Fruit fly (Drosophila melanogaster): Measurements from ENCODE around the gene scrt.

DNA sequence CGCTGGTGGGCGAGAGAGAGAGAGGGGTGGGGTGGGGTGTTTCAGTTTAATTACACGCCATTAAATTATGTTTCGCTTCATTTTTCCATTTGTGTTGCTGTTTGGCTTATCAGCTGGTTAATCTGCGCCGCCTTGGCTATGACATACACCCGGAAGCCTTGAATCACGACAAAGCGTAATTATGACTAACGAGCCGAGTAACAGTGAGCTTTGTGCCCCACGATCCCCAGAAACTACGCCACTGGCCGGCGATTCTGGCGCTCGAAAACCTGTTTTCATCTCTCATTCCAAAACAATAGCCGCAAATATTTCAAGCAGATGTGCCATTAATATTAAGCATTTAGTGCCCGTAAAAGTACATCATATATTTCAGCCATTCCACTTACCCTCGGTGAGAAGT, 31.8 kb upstream of the scrt start:
- TF ChIP-seq CG9705 (GFP tag; optimal IDR thresholded peaks at IDR 0.05) (no peak), Vsx2 (GFP tag; optimal IDR thresholded peaks at IDR 0.05; ENCODE audit: partially characterized antibody) (no peak)
